Fruit fly (Drosophila melanogaster): ENCODE data around the gene CG13250.
"Not testable (repeated sequence)": the region's sequence is repeated elsewhere in the genome, so short reads cannot be mapped to it uniquely, and the experiment has no call there.

CG13250 gene

dm6 chr3L:20497124-20497996 lies 36.1 kb upstream of the CG13250 start, which contains the start of gene CG32425:
CG32425 (plus strand) TSS chr3L:20497323.
- TF ChIP-seq cnc (optimal IDR thresholded peaks at IDR 0.05): no peak
- TF ChIP-seq tj (GFP tag; optimal IDR thresholded peaks at IDR 0.05): no peak
- peak; percentile 15 for TF ChIP-seq Mnt (GFP tag; optimal IDR thresholded peaks at IDR 0.05)
- TF ChIP-seq Clk (GFP tag; optimal IDR thresholded peaks at IDR 0.05): no peak
- no peak for TF ChIP-seq CG5204 (GFP tag; optimal IDR thresholded peaks at IDR 0.05)
- no peak for TF ChIP-seq Crg-1 (GFP tag; optimal IDR thresholded peaks at IDR 0.05)
- TF ChIP-seq pad (GFP tag; optimal IDR thresholded peaks at IDR 0.05): no peak
- no peak for TF ChIP-seq CG7045 (GFP tag; optimal IDR thresholded peaks at IDR 0.05)
- peak; percentile 1 for TF ChIP-seq cic (GFP tag; optimal IDR thresholded peaks at IDR 0.05)
- TF ChIP-seq CG7101 (tag; optimal IDR thresholded peaks at IDR 0.05): peak; percentile 31
- TF ChIP-seq Hr96 (GFP tag; optimal IDR thresholded peaks at IDR 0.05): no peak
- no peak for TF ChIP-seq CG14711 (tag; optimal IDR thresholded peaks at IDR 0.05)
- TF ChIP-seq CG12768 (GFP tag; optimal IDR thresholded peaks at IDR 0.05): no peak
- TF ChIP-seq toe (GFP tag; optimal IDR thresholded peaks at IDR 0.05): no peak
- TF ChIP-seq bab1 (GFP tag; optimal IDR thresholded peaks at IDR 0.05): no peak
- peak; percentile 47 for TF ChIP-seq CG11617 (GFP tag; optimal IDR thresholded peaks at IDR 0.05)
- no peak for TF ChIP-seq ovo (GFP tag; optimal IDR thresholded peaks at IDR 0.05)
- no peak for TF ChIP-seq CG33017 (tag; optimal IDR thresholded peaks at IDR 0.05)
- TF ChIP-seq kay (GFP tag; ENCODE audit: borderline replicate concordance): no peak
- no peak for TF ChIP-seq CG1620 (GFP tag; optimal IDR thresholded peaks at IDR 0.05)

- TF ChIP-seq tj (GFP tag; optimal IDR thresholded peaks at IDR 0.05) (no peak), cic (GFP tag; optimal IDR thresholded peaks at IDR 0.05) (no peak), kay (GFP tag; ENCODE audit: borderline replicate concordance) (no peak), cnc (optimal IDR thresholded peaks at IDR 0.05) (no peak)
Measured at dm6 chr3L:20498204-20498603, 35.3 kb upstream of the CG13250 start.

- TF ChIP-seq kay (GFP tag; ENCODE audit: borderline replicate concordance); CG7101 (tag; optimal IDR thresholded peaks at IDR 0.05); cnc (optimal IDR thresholded peaks at IDR 0.05): not testable (repeated sequence)
Measured at dm6 chr3L:20499536-20499935, 34.0 kb upstream of the CG13250 start, which contains the start of gene CG18281. CG18281 (plus strand) TSS chr3L:20499836.

- TF ChIP-seq CG7101 (tag; optimal IDR thresholded peaks at IDR 0.05): no peak
- no peak for TF ChIP-seq CG5204 (GFP tag; optimal IDR thresholded peaks at IDR 0.05)
- no peak for TF ChIP-seq ovo (GFP tag; optimal IDR thresholded peaks at IDR 0.05)
- TF ChIP-seq CG14711 (tag; optimal IDR thresholded peaks at IDR 0.05): no peak
- TF ChIP-seq Mnt (GFP tag; optimal IDR thresholded peaks at IDR 0.05): no peak
- no peak for TF ChIP-seq CG12768 (GFP tag; optimal IDR thresholded peaks at IDR 0.05)
- TF ChIP-seq CG11617 (GFP tag; optimal IDR thresholded peaks at IDR 0.05): no peak
- no peak for TF ChIP-seq tj (GFP tag; optimal IDR thresholded peaks at IDR 0.05)
- no peak for TF ChIP-seq Crg-1 (GFP tag; optimal IDR thresholded peaks at IDR 0.05)
Measured at dm6 chr3L:20503256-20503655, 30.3 kb upstream of the CG13250 start.

- TF ChIP-seq CG33017 (tag; optimal IDR thresholded peaks at IDR 0.05); CG5204 (GFP tag; optimal IDR thresholded peaks at IDR 0.05); pad (GFP tag; optimal IDR thresholded peaks at IDR 0.05): not testable (repeated sequence)
Measured at dm6 chr3L:20503886-20504285, 29.6 kb upstream of the CG13250 start, which contains the start of gene CG17637. CG17637 (plus strand) TSS chr3L:20504186.

- no peak for TF ChIP-seq CG12768 (GFP tag; optimal IDR thresholded peaks at IDR 0.05)
- TF ChIP-seq kay (GFP tag; ENCODE audit: borderline replicate concordance): no peak
- no peak for TF ChIP-seq Mnt (GFP tag; optimal IDR thresholded peaks at IDR 0.05)
- TF ChIP-seq cic (GFP tag; optimal IDR thresholded peaks at IDR 0.05): no peak
- TF ChIP-seq CG7045 (GFP tag; optimal IDR thresholded peaks at IDR 0.05): no peak
- TF ChIP-seq Clk (GFP tag; optimal IDR thresholded peaks at IDR 0.05): no peak
- no peak for TF ChIP-seq CG5204 (GFP tag; optimal IDR thresholded peaks at IDR 0.05)
- TF ChIP-seq CG1620 (GFP tag; optimal IDR thresholded peaks at IDR 0.05): no peak
- no peak for TF ChIP-seq Hr96 (GFP tag; optimal IDR thresholded peaks at IDR 0.05)
- TF ChIP-seq toe (GFP tag; optimal IDR thresholded peaks at IDR 0.05): no peak
Measured at dm6 chr3L:20505732-20506131, 27.8 kb upstream of the CG13250 start, which contains the start of gene CG5078. CG5078 (plus strand) TSS chr3L:20506032.

- no peak for TF ChIP-seq Crg-1 (GFP tag; optimal IDR thresholded peaks at IDR 0.05)
- TF ChIP-seq pad (GFP tag; optimal IDR thresholded peaks at IDR 0.05): no peak
- TF ChIP-seq CG7101 (tag; optimal IDR thresholded peaks at IDR 0.05): no peak
- no peak for TF ChIP-seq CG7045 (GFP tag; optimal IDR thresholded peaks at IDR 0.05)
- peak; percentile 2 for TF ChIP-seq CG1620 (GFP tag; optimal IDR thresholded peaks at IDR 0.05)
- no peak for TF ChIP-seq Hr96 (GFP tag; optimal IDR thresholded peaks at IDR 0.05)
- TF ChIP-seq Clk (GFP tag; optimal IDR thresholded peaks at IDR 0.05): no peak
- peak; percentile 85 for TF ChIP-seq kay (GFP tag; ENCODE audit: borderline replicate concordance)
- TF ChIP-seq ovo (GFP tag; optimal IDR thresholded peaks at IDR 0.05): no peak
- no peak for TF ChIP-seq toe (GFP tag; optimal IDR thresholded peaks at IDR 0.05)
- TF ChIP-seq Mnt (GFP tag; optimal IDR thresholded peaks at IDR 0.05): no peak
- no peak for TF ChIP-seq CG11617 (GFP tag; optimal IDR thresholded peaks at IDR 0.05)
- no peak for TF ChIP-seq CG33017 (tag; optimal IDR thresholded peaks at IDR 0.05)
- TF ChIP-seq CG12768 (GFP tag; optimal IDR thresholded peaks at IDR 0.05): no peak
Measured at dm6 chr3L:20507552-20507951, 26.0 kb upstream of the CG13250 start.
